Worm (Caenorhabditis elegans) whole organism, L2 larva: ENCODE data around the gene M04C3.5.

Source experiments
- C34F6.9 ChIP-seq: fragments of 150-350 bp; optimal IDR thresholded peaks from 2 replicates; lab custom pipeline; 2014; ENCODE audit warnings: missing biosample characterization, missing genetic modification characterization
- F13H6.1 ChIP-seq: sonication (generic microtip); optimal IDR thresholded peaks from 2 replicates; lab custom pipeline; 2016; ENCODE audit warnings: missing genetic modification characterization, missing compliant biosample characterization
- Y55F3AM.14 ChIP-seq: fragments of 200-800 bp; sonication (Bioruptor generic); optimal IDR thresholded peaks from 2 replicates; lab custom pipeline; 2018; ENCODE audit warnings: mild to moderate bottlenecking, missing genetic modification characterization, missing compliant biosample characterization
- ZK546.5 ChIP-seq: sonication (generic microtip); optimal IDR thresholded peaks from 2 replicates; lab custom pipeline; 2017; ENCODE audit warnings: missing biosample characterization, missing genetic modification characterization
- alr-1 ChIP-seq: fragments of 150-350 bp; optimal IDR thresholded peaks from 2 replicates; lab custom pipeline; 2014; ENCODE audit warnings: missing biosample characterization, missing genetic modification characterization
- aly-2 ChIP-seq: fragments of 150-350 bp; optimal IDR thresholded peaks from 2 replicates; lab custom pipeline; 2014; ENCODE audit warnings: missing biosample characterization, missing genetic modification characterization
- blmp-1 ChIP-seq: sonication (generic microtip); optimal IDR thresholded peaks from 2 replicates; lab custom pipeline; 2017; ENCODE audit warnings: missing genetic modification characterization, mild to moderate bottlenecking, missing compliant biosample characterization, antibody characterized with exemption, moderate library complexity; ENCODE audit not compliant: insufficient read depth
- ceh-16 ChIP-seq: fragments of 150-350 bp; optimal IDR thresholded peaks from 2 replicates; lab custom pipeline; 2014; ENCODE audit warnings: missing biosample characterization, missing genetic modification characterization
- crh-2 ChIP-seq: sonication (generic microtip); optimal IDR thresholded peaks from 2 replicates; lab custom pipeline; 2017; ENCODE audit warnings: missing biosample characterization, missing genetic modification characterization
- egl-27 ChIP-seq: sonication (generic microtip); optimal IDR thresholded peaks from 3 replicates; lab custom pipeline; 2017; ENCODE audit warnings: missing biosample characterization, missing genetic modification reagents, missing genetic modification characterization
- elt-1 ChIP-seq: fragments of 150-350 bp; optimal IDR thresholded peaks from 2 replicates; lab custom pipeline; 2014; ENCODE audit warnings: missing biosample characterization, missing genetic modification characterization
- elt-3 ChIP-seq: sonication (generic microtip); optimal IDR thresholded peaks from 2 replicates; lab custom pipeline; 2017; ENCODE audit warnings: missing biosample characterization, missing genetic modification characterization
- fos-1 ChIP-seq: fragments of 150-350 bp; optimal IDR thresholded peaks from 2 replicates; lab custom pipeline; 2014; ENCODE audit warnings: missing biosample characterization, missing genetic modification characterization
- gmeb-1 ChIP-seq: fragments of 150-350 bp; optimal IDR thresholded peaks from 2 replicates; lab custom pipeline; 2014; ENCODE audit warnings: missing biosample characterization, missing genetic modification characterization
- lin-11 ChIP-seq: fragments of 150-350 bp; sonication (generic microtip); optimal IDR thresholded peaks from 2 replicates; lab custom pipeline; 2014; ENCODE audit warnings: missing biosample characterization, missing genetic modification characterization, inconsistent platforms, mixed read lengths
- lin-13 ChIP-seq: fragments of 150-350 bp; optimal IDR thresholded peaks from 2 replicates; lab custom pipeline; 2014; ENCODE audit warnings: missing biosample characterization, missing genetic modification reagents, missing genetic modification characterization
- lin-39 ChIP-seq: fragments of 150-350 bp; optimal IDR thresholded peaks from 2 replicates; lab custom pipeline; 2014; ENCODE audit warnings: missing biosample characterization, missing genetic modification reagents, missing genetic modification characterization
- lsy-2 ChIP-seq, 2 experiments: fragments of 150-350 bp in 1 of 2; sonication (generic microtip) in 1 of 2; optimal IDR thresholded peaks; 2 replicates each; lab custom pipeline; 2014 to 2017; ENCODE audit warnings: missing biosample characterization in 2 of 2, missing genetic modification characterization in 2 of 2
- mab-5 ChIP-seq: fragments of 150-350 bp; optimal IDR thresholded peaks from 2 replicates; lab custom pipeline; 2014; ENCODE audit warnings: missing biosample characterization, missing genetic modification characterization
- mbf-1 ChIP-seq: sonication (generic microtip); optimal IDR thresholded peaks from 2 replicates; lab custom pipeline; 2017; ENCODE audit warnings: missing biosample characterization, missing genetic modification characterization
- nhr-11 ChIP-seq: fragments of 150-350 bp; optimal IDR thresholded peaks from 2 replicates; lab custom pipeline; 2014; ENCODE audit warnings: missing biosample characterization, missing genetic modification characterization
- nhr-12 ChIP-seq: fragments of 150-350 bp; optimal IDR thresholded peaks from 2 replicates; lab custom pipeline; 2014; ENCODE audit warnings: missing biosample characterization, missing genetic modification characterization
- nhr-21 ChIP-seq: fragments of 150-350 bp; optimal IDR thresholded peaks from 2 replicates; lab custom pipeline; 2014; ENCODE audit warnings: missing biosample characterization, missing genetic modification characterization
- nhr-237 ChIP-seq: fragments of 150-350 bp; optimal IDR thresholded peaks from 2 replicates; lab custom pipeline; 2014; ENCODE audit warnings: missing biosample characterization, missing genetic modification characterization
- nhr-77 ChIP-seq: fragments of 150-350 bp; optimal IDR thresholded peaks from 2 replicates; lab custom pipeline; 2014; ENCODE audit warnings: missing biosample characterization, missing genetic modification characterization
- peb-1 ChIP-seq: fragments of 150-350 bp; optimal IDR thresholded peaks from 2 replicates; lab custom pipeline; 2014; ENCODE audit warnings: missing biosample characterization, missing genetic modification characterization
- sem-4 ChIP-seq: fragments of 150-350 bp; optimal IDR thresholded peaks from 2 replicates; lab custom pipeline; 2014; ENCODE audit warnings: missing biosample characterization, missing genetic modification reagents, missing genetic modification characterization
- skn-1 ChIP-seq: sonication (generic microtip); optimal IDR thresholded peaks from 2 replicates; lab custom pipeline; 2017; ENCODE audit warnings: missing biosample characterization, missing genetic modification characterization
- sma-3 ChIP-seq: sonication (generic microtip); optimal IDR thresholded peaks from 2 replicates; lab custom pipeline; 2016; ENCODE audit warnings: missing genetic modification reagents, missing genetic modification characterization, missing compliant biosample characterization
- sma-9 ChIP-seq, 2 experiments: fragments of 150-350 bp in 1 of 2; sonication (generic microtip) in 1 of 2; optimal IDR thresholded peaks; 2 replicates each; lab custom pipeline; 2014 to 2016; ENCODE audit warnings: missing genetic modification characterization in 2 of 2, mild to moderate bottlenecking in 1 of 2, missing biosample characterization in 1 of 2, missing compliant biosample characterization in 1 of 2, missing genetic modification reagents in 1 of 2, moderate library complexity in 1 of 2
- snpc-4 ChIP-seq: fragments of 150-350 bp; optimal IDR thresholded peaks from 2 replicates; lab custom pipeline; 2014; ENCODE audit warnings: missing biosample characterization, missing genetic modification characterization
- unc-39 ChIP-seq: fragments of 150-350 bp; optimal IDR thresholded peaks from 2 replicates; lab custom pipeline; 2014; ENCODE audit warnings: missing biosample characterization, missing genetic modification characterization
- unc-55 ChIP-seq: fragments of 150-350 bp; sonication (generic microtip); optimal IDR thresholded peaks from 3 replicates; lab custom pipeline; 2014; ENCODE audit warnings: missing biosample characterization, missing genetic modification reagents, missing genetic modification characterization
- unc-62 ChIP-seq: fragments of 150-350 bp; optimal IDR thresholded peaks from 2 replicates; lab custom pipeline; 2014; ENCODE audit warnings: missing biosample characterization, missing genetic modification reagents, missing genetic modification characterization
- ztf-1 ChIP-seq: fragments of 200-800 bp; sonication (Bioruptor generic); conservative IDR thresholded peaks from 2 replicates; pipeline ENCODE4 v1.3.6; 2022; ENCODE audit warnings: missing genetic modification characterization, missing compliant biosample characterization

The M04C3.5 gene

DNA sequence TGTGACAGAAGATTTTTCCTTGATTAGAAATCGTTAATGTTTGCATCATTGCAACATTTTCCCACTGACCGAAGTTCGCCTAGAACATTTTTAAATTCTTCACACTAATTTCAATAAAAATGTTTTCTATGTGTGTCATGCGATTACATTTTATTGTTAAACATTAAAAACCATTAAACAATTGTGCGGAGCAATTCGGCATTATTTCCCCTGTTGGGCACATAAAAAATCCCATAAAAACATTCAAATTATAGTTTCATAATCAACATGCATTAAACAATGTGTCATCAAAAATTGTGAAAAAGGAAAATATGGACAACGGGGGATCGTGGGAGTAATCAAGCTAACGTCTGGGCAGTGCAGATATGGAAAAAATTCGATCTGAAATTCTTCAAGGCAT, 10.0 kb downstream of the M04C3.5 start:
- TF ChIP-seq fos-1 (tag; lab: Kevin White, UChicago) = peak; percentile 18

DNA sequence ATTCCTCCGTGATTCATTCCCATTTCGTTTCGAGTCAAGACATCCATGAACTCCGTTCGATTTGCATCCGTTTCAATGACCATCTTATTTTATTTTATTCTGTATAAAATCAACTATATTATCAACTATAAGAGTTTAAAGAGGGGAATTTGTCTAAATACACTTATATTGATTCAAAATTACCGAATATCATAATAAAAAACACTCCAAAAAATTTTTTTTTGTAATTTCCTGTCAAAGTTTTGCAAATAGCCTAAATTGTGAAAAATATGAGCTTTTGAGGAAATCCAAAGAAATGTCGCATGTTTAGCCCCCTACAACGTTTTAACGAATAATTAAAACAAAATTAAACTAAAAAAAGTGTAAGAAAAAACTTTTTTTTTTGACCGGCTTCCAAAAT, 12.5 kb downstream of the M04C3.5 start, which contains the start of gene Y43F8B.15:
Gene Y43F8B.15, minus strand, starts transcription at position 101 of the 400 bp plus-strand sequence.
- TF ChIP-seq sma-3 (GFP tag; lab: Kevin White, UChicago) (no peak), nhr-77 (tag; lab: Kevin White, UChicago) (no peak), sem-4 (tag; lab: Kevin White, UChicago) (no peak), ceh-16 (tag; lab: Kevin White, UChicago) (no peak), skn-1 (tag; lab: Kevin White, UChicago) (no peak), lin-39 (no peak), ztf-1 (GFP tag; lab: Robert Waterston, UW) (no peak), aly-2 (tag; lab: Kevin White, UChicago) (no peak), F13H6.1 (tag; lab: Kevin White, UChicago) (no peak)

DNA sequence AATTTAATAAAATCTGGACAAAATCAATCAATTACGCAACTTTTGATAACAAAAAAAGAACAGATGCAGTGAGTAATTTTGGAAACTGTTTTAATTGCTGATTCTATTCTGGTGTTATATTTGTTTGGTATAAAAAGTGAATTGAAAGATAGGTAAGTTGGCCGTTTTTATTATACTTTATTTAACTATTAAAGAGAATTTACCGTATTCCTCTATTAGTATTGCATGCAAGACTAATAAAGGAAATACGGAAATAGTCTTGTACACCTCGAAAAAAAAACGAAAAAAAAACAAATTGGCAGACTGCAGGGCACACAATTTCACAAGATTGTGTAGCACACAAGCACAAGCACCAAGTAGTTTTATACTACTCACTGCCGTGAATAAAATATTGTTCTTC, 13.1 kb downstream of the M04C3.5 start, which contains the start of gene Y43F8B.25:
Gene Y43F8B.25, plus strand, starts transcription at position 301 of the 400 bp plus-strand sequence.
- no peak for TF ChIP-seq lin-13 (GFP tag; lab: Kevin White, UChicago)
- TF ChIP-seq aly-2 (tag; lab: Kevin White, UChicago) = no peak
- no peak for TF ChIP-seq mab-5
- no peak for TF ChIP-seq sma-9 (GFP tag; optimal IDR thresholded peaks at IDR 0.05; lab: Kevin White, UChicago)
- no peak for TF ChIP-seq sma-9 (tag; optimal IDR thresholded peaks at IDR 0.05; lab: Kevin White, UChicago)

DNA sequence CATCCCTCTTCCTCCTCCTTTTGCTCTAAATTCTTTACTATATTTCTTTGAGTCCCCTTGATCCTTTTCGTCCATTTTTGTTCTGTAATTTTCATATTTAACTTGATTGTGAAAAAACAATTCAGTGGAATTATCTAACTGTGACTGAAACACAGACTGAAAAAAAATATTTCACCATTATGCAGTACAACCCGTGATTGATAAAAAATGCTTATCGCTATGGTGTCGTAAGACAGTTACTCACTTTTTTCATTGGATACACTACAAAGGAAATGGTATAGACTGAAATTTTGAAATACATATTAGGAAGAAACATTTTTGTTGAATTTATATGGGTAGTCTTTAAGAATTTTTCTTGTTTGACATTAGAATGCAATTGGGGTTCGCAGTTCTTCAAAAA, 18.0 kb downstream of the M04C3.5 start, which contains the start of gene Y43F8B.23:
Gene Y43F8B.23, minus strand, starts transcription at position 75 of the 400 bp plus-strand sequence.
- peak; percentile 14 for TF ChIP-seq crh-2
- TF ChIP-seq gmeb-1 (tag; lab: Kevin White, UChicago) = peak; percentile 2
- no peak for TF ChIP-seq nhr-12
- TF ChIP-seq elt-3 (tag; lab: Kevin White, UChicago) = no peak
- TF ChIP-seq fos-1 (tag; lab: Kevin White, UChicago) = peak; percentile 92
- no peak for TF ChIP-seq peb-1

DNA sequence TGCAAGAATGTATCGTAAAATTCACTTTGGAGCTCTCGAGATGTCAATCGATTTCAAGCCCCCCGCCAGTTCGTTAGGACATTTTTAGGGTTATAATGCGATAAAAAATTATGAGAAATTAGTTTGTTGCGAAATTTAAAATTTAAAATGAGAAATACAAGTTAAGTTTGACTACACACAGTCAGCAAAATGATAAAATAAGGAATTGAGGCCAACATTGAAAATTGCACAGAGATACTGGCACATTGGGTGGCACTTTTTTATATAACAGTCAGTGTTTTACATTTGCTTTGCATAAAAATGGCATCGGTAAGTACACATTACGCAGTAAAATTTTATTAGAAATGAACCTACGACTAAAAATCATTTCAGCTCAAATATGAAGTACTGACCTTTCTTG, 18.6 kb downstream of the M04C3.5 start, which contains the start of gene Y43F8B.12:
Gene Y43F8B.12, plus strand, starts transcription at position 301 of the 400 bp plus-strand sequence.
- TF ChIP-seq alr-1 (tag; lab: Kevin White, UChicago) = no peak
- no peak for TF ChIP-seq nhr-11 (tag; lab: Kevin White, UChicago)
- TF ChIP-seq crh-2 = no peak
- no peak for TF ChIP-seq skn-1 (tag; lab: Kevin White, UChicago)
- no peak for TF ChIP-seq mab-5
- TF ChIP-seq C34F6.9 (tag; lab: Kevin White, UChicago) = no peak
- no peak for TF ChIP-seq elt-1 (tag; lab: Kevin White, UChicago)
- TF ChIP-seq unc-62 (GFP tag; lab: Kevin White, UChicago) = no peak
- no peak for TF ChIP-seq sma-3 (GFP tag; lab: Kevin White, UChicago)
- no peak for TF ChIP-seq nhr-21 (tag; lab: Kevin White, UChicago)
- no peak for TF ChIP-seq unc-39 (tag; lab: Kevin White, UChicago)
- TF ChIP-seq unc-55 = no peak
- no peak for TF ChIP-seq nhr-237
- TF ChIP-seq lsy-2 (tag; optimal IDR thresholded peaks at IDR 0.05; lab: Kevin White, UChicago) = no peak
- TF ChIP-seq snpc-4 (tag; lab: Kevin White, UChicago) = no peak
- TF ChIP-seq, all 48 proteins: peak for 0

DNA sequence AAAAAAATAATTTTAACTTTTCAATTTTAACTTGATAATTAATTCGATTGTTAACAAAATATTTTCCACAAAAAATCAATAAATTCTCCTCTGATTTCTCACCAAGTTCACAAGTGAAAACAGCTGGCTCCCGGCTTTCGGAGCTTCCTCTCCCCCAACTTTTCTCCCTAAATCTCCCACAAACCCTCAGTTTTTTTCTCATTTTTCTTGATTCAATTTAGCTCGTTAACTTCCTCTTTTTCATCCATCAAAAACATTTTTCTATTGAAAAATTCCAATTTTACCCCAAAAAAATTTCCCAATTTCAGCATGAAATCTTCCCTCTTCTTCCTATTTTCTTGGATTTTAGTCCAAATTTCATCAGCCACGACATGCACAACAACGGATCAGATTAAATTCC, 20.9 kb downstream of the M04C3.5 start, which contains the start of gene Y43F8B.11:
Gene Y43F8B.11, plus strand, starts transcription at position 301 of the 400 bp plus-strand sequence.
- TF ChIP-seq skn-1 (tag; lab: Kevin White, UChicago) = no peak
- no peak for TF ChIP-seq sma-3 (GFP tag; lab: Kevin White, UChicago)
- no peak for TF ChIP-seq egl-27 (tag; lab: Kevin White, UChicago)
- TF ChIP-seq C34F6.9 (tag; lab: Kevin White, UChicago) = no peak
- TF ChIP-seq sma-9 (GFP tag; optimal IDR thresholded peaks at IDR 0.05; lab: Kevin White, UChicago) = no peak
- no peak for TF ChIP-seq sma-9 (tag; optimal IDR thresholded peaks at IDR 0.05; lab: Kevin White, UChicago)
- TF ChIP-seq nhr-77 (tag; lab: Kevin White, UChicago) = no peak
- no peak for TF ChIP-seq ztf-1 (GFP tag; lab: Robert Waterston, UW)
- TF ChIP-seq peb-1 = no peak
- no peak for TF ChIP-seq blmp-1 (tag; lab: Kevin White, UChicago)
- TF ChIP-seq lin-11 (tag; lab: Kevin White, UChicago) = no peak
- TF ChIP-seq unc-39 (tag; lab: Kevin White, UChicago) = no peak
- no peak for TF ChIP-seq ZK546.5 (tag; lab: Kevin White, UChicago)
- TF ChIP-seq Y55F3AM.14 (GFP tag; lab: Kevin White, UChicago) = no peak
- TF ChIP-seq lsy-2 (tag; optimal IDR thresholded peaks at IDR 0.05; lab: Kevin White, UChicago) = no peak
- no peak for TF ChIP-seq mbf-1 (tag; lab: Kevin White, UChicago)
- TF ChIP-seq unc-55 = no peak
